Fruit fly (Drosophila melanogaster) whole organism, embryonic: ENCODE measurements around the gene CG10866.

Experiments used
- Atf6 ChIP-seq: fragments of 200-800 bp; sonication (Bioruptor generic); IDR thresholded peaks from 2 replicates; pipeline ENCODE4 v1.3.6; 2022; ENCODE audit warnings: missing biosample characterization, missing genetic modification characterization
- B-H1 ChIP-seq: fragments of 200-800 bp; sonication (Bioruptor generic); IDR thresholded peaks from 3 replicates; pipeline ENCODE4 v1.3.6; 2022; ENCODE audit warnings: missing biosample characterization, missing genetic modification characterization
- Bdp1 ChIP-seq: fragments of 200-800 bp; sonication (Bioruptor generic); optimal IDR thresholded peaks from 3 replicates; lab custom pipeline; 2016; ENCODE audit warnings: missing biosample characterization, missing genetic modification characterization
- CG10267 ChIP-seq: fragments of 200-800 bp; sonication (Bioruptor generic); optimal IDR thresholded peaks from 2 replicates; lab custom pipeline; 2018; ENCODE audit warnings: missing biosample characterization, mild to moderate bottlenecking, missing genetic modification characterization, moderate library complexity
- CG11695 ChIP-seq: fragments of 200-800 bp; sonication (Bioruptor generic); IDR thresholded peaks from 3 replicates; pipeline ENCODE4 v1.3.6; 2022; ENCODE audit warnings: missing biosample characterization, missing genetic modification characterization
- CG12236 ChIP-seq: fragments of 200-800 bp; sonication (Bioruptor generic); optimal IDR thresholded peaks from 2 replicates; lab custom pipeline; 2016; ENCODE audit warnings: missing biosample characterization, missing genetic modification characterization
- CG13624 ChIP-seq: fragments of 200-800 bp; sonication (Bioruptor generic); optimal IDR thresholded peaks from 2 replicates; lab custom pipeline; 2016; ENCODE audit warnings: missing biosample characterization, missing genetic modification characterization
- CG14860 ChIP-seq: fragments of 200-800 bp; sonication (Bioruptor generic); IDR thresholded peaks from 3 replicates; pipeline ENCODE4 v1.3.6; 2022; ENCODE audit warnings: missing biosample characterization, missing genetic modification characterization; ENCODE audit not compliant: partially characterized antibody
- CG15269 ChIP-seq: fragments of 200-800 bp; sonication (Bioruptor generic); optimal IDR thresholded peaks from 2 replicates; lab custom pipeline; 2018; ENCODE audit warnings: missing biosample characterization, mild to moderate bottlenecking, missing genetic modification characterization, moderate library complexity
- CG17802 ChIP-seq: fragments of 200-800 bp; sonication (Bioruptor generic); optimal IDR thresholded peaks from 2 replicates; lab custom pipeline; 2018; ENCODE audit warnings: missing biosample characterization, mild to moderate bottlenecking, missing genetic modification characterization, moderate library complexity
- CG18599 ChIP-seq: fragments of 200-800 bp; sonication (Bioruptor generic); optimal IDR thresholded peaks from 3 replicates; lab custom pipeline; 2017; ENCODE audit warnings: missing biosample characterization, missing genetic modification characterization, mild to moderate bottlenecking, moderate library complexity, missing genetic modification reagents
- CG18619 ChIP-seq: fragments of 200-800 bp; sonication (Bioruptor generic); optimal IDR thresholded peaks from 3 replicates; lab custom pipeline; 2017; ENCODE audit warnings: missing biosample characterization, mild to moderate bottlenecking, missing genetic modification characterization
- CG2120 ChIP-seq: fragments of 200-800 bp; sonication (Bioruptor generic); optimal IDR thresholded peaks from 3 replicates; lab custom pipeline; 2016; ENCODE audit warnings: missing biosample characterization, missing genetic modification characterization
- CG3407 ChIP-seq: fragments of 200-800 bp; sonication (Bioruptor generic); optimal IDR thresholded peaks from 2 replicates; lab custom pipeline; 2018; ENCODE audit warnings: missing biosample characterization, mild to moderate bottlenecking, missing genetic modification characterization
- CG34376 ChIP-seq: fragments of 200-800 bp; sonication (Bioruptor generic); optimal IDR thresholded peaks from 2 replicates; lab custom pipeline; 2018; ENCODE audit warnings: missing biosample characterization, mild to moderate bottlenecking, missing genetic modification characterization
- CG43689 ChIP-seq: fragments of 200-800 bp; sonication (Bioruptor generic); IDR thresholded peaks from 2 replicates; pipeline ENCODE4 v1.3.6; 2022; ENCODE audit warnings: missing biosample characterization, missing genetic modification characterization
- CG7786 ChIP-seq: fragments of 200-800 bp; sonication (Bioruptor generic); optimal IDR thresholded peaks from 2 replicates; lab custom pipeline; 2016; ENCODE audit warnings: missing biosample characterization, missing genetic modification characterization
- CG8359 ChIP-seq: fragments of 200-800 bp; sonication (Bioruptor generic); optimal IDR thresholded peaks from 2 replicates; lab custom pipeline; 2017; ENCODE audit warnings: missing biosample characterization, mild to moderate bottlenecking, missing genetic modification characterization, borderline replicate concordance
- CG9817 ChIP-seq: fragments of 200-800 bp; sonication (Bioruptor generic); optimal IDR thresholded peaks from 2 replicates; lab custom pipeline; 2018; ENCODE audit warnings: missing biosample characterization, mild to moderate bottlenecking, missing genetic modification characterization, moderate library complexity
- CG9932 ChIP-seq: fragments of 200-800 bp; sonication (Bioruptor generic); IDR thresholded peaks from 2 replicates; pipeline ENCODE4 v1.3.6; 2022; ENCODE audit warnings: missing biosample characterization, missing genetic modification characterization
- CHES-1-like ChIP-seq: fragments of 200-800 bp; sonication (Bioruptor generic); optimal IDR thresholded peaks from 2 replicates; lab custom pipeline; 2016; ENCODE audit warnings: missing biosample characterization, missing genetic modification characterization
- E2f1 ChIP-seq: fragments of 200-800 bp; sonication (Bioruptor generic); IDR thresholded peaks from 2 replicates; pipeline ENCODE4 v1.3.6; 2022; ENCODE audit warnings: missing biosample characterization, missing genetic modification characterization
- ERR ChIP-seq: fragments of 200-800 bp; sonication (Bioruptor generic); optimal IDR thresholded peaks from 2 replicates; lab custom pipeline; 2016; ENCODE audit warnings: missing biosample characterization, missing genetic modification characterization
- HLH54F ChIP-seq: fragments of 200-800 bp; sonication (Bioruptor generic); optimal IDR thresholded peaks from 3 replicates; lab custom pipeline; 2016; ENCODE audit warnings: missing biosample characterization, missing genetic modification characterization
- Hsf ChIP-seq: fragments of 200-800 bp; sonication (Bioruptor generic); optimal IDR thresholded peaks from 3 replicates; lab custom pipeline; 2016; ENCODE audit warnings: missing biosample characterization, missing genetic modification characterization
- Kr ChIP-seq: fragments of 200-800 bp; sonication (Bioruptor generic); optimal IDR thresholded peaks from 2 replicates; lab custom pipeline; 2017; ENCODE audit warnings: missing biosample characterization, mild to moderate bottlenecking, missing genetic modification characterization
- MBD-R2 ChIP-seq: fragments of 200-800 bp; sonication (Bioruptor generic); IDR thresholded peaks from 2 replicates; pipeline ENCODE4 v1.3.6; 2022; ENCODE audit warnings: missing biosample characterization, missing genetic modification characterization
- NFAT ChIP-seq: fragments of 200-800 bp; sonication (Bioruptor generic); IDR thresholded peaks from 2 replicates; pipeline ENCODE4 v1.3.6; 2022; ENCODE audit warnings: missing biosample characterization, missing genetic modification characterization
- Xbp1 ChIP-seq: fragments of 200-800 bp; sonication (Bioruptor generic); optimal IDR thresholded peaks from 3 replicates; lab custom pipeline; 2016; ENCODE audit warnings: missing biosample characterization, mild to moderate bottlenecking, missing genetic modification characterization
- ash1 ChIP-seq: fragments of 200-800 bp; sonication (Bioruptor generic); optimal IDR thresholded peaks from 2 replicates; lab custom pipeline; 2018; ENCODE audit warnings: missing biosample characterization, mild to moderate bottlenecking, missing genetic modification characterization
- ato ChIP-seq: fragments of 200-800 bp; sonication (Bioruptor generic); IDR thresholded peaks from 2 replicates; pipeline ENCODE4 v1.3.6; 2022; ENCODE audit warnings: missing biosample characterization, missing genetic modification characterization; ENCODE audit not compliant: partially characterized antibody
- bcd ChIP-seq: fragments of 200-800 bp; sonication (Bioruptor generic); optimal IDR thresholded peaks from 2 replicates; lab custom pipeline; 2017; ENCODE audit warnings: missing biosample characterization, mild to moderate bottlenecking, missing genetic modification characterization
- bsh ChIP-seq, 2 experiments: fragments of 200-800 bp; sonication (Bioruptor generic); optimal IDR thresholded peaks; 2 replicates each; lab custom pipeline; 2017 to 2018; ENCODE audit warnings: mild to moderate bottlenecking in 2 of 2, missing biosample characterization in 2 of 2, missing genetic modification characterization in 2 of 2, moderate library complexity in 1 of 2
- btn ChIP-seq: fragments of 200-800 bp; sonication (Bioruptor generic); optimal IDR thresholded peaks from 2 replicates; lab custom pipeline; 2016; ENCODE audit warnings: missing biosample characterization, missing genetic modification characterization
- croc ChIP-seq: fragments of 200-800 bp; sonication (Bioruptor generic); conservative IDR thresholded peaks from 3 replicates; pipeline ENCODE4 v1.3.6; 2022; ENCODE audit warnings: missing biosample characterization, missing genetic modification characterization
- dmrt11E ChIP-seq: fragments of 200-800 bp; sonication (Bioruptor generic); optimal IDR thresholded peaks from 3 replicates; lab custom pipeline; 2018; ENCODE audit warnings: missing biosample characterization, mild to moderate bottlenecking, missing genetic modification characterization, moderate library complexity
- exex ChIP-seq: fragments of 200-800 bp; sonication (Bioruptor generic); optimal IDR thresholded peaks from 4 replicates; lab custom pipeline; 2018; ENCODE audit warnings: missing biosample characterization, mild to moderate bottlenecking, missing genetic modification characterization, moderate library complexity
- fd64A ChIP-seq: fragments of 200-800 bp; sonication (Bioruptor generic); optimal IDR thresholded peaks from 3 replicates; lab custom pipeline; 2018; ENCODE audit warnings: missing biosample characterization, mild to moderate bottlenecking, missing genetic modification characterization
- her ChIP-seq: fragments of 200-800 bp; sonication (Bioruptor generic); optimal IDR thresholded peaks from 2 replicates; lab custom pipeline; 2016; ENCODE audit warnings: missing biosample characterization, missing genetic modification characterization
- pum ChIP-seq: fragments of 200-800 bp; sonication (Bioruptor generic); optimal IDR thresholded peaks from 2 replicates; lab custom pipeline; 2016; ENCODE audit warnings: missing biosample characterization, missing genetic modification characterization
- sc ChIP-seq, 3 experiments: fragments of >200 bp in 2 of 3; fragments of 200-800 bp in 1 of 3; sonication (Bioruptor generic) in 1 of 3; optimal IDR thresholded peaks; 2 replicates in 2 of 3; 3 replicates in 1 of 3; lab custom pipeline; 2017; ENCODE audit warnings: mild to moderate bottlenecking in 1 of 3, missing biosample characterization in 1 of 3, missing genetic modification characterization in 1 of 3, missing genetic modification reagents in 1 of 3
- sd ChIP-seq: fragments of 200-800 bp; sonication (Bioruptor generic); optimal IDR thresholded peaks from 3 replicates; lab custom pipeline; 2018; ENCODE audit warnings: missing biosample characterization, mild to moderate bottlenecking, missing genetic modification characterization, moderate library complexity
- sisA ChIP-seq: fragments of 200-800 bp; sonication (Bioruptor generic); IDR thresholded peaks from 2 replicates; pipeline ENCODE4 v1.3.6; 2022; ENCODE audit warnings: missing biosample characterization, missing genetic modification characterization
- sob ChIP-seq: fragments of 200-800 bp; sonication (Bioruptor generic); IDR thresholded peaks from 2 replicates; pipeline ENCODE4 v1.3.6; 2022; ENCODE audit warnings: missing biosample characterization, missing genetic modification characterization
- tio ChIP-seq: fragments of 200-800 bp; sonication (Bioruptor generic); optimal IDR thresholded peaks from 2 replicates; lab custom pipeline; 2017; ENCODE audit warnings: missing biosample characterization, missing genetic modification characterization, inconsistent platforms
- unc-4 ChIP-seq: fragments of 200-800 bp; sonication (Bioruptor generic); IDR thresholded peaks from 2 replicates; pipeline ENCODE4 v1.3.6; 2022; ENCODE audit warnings: missing biosample characterization, missing genetic modification characterization; ENCODE audit not compliant: partially characterized antibody
- unpg ChIP-seq: fragments of 200-800 bp; sonication (Bioruptor generic); optimal IDR thresholded peaks from 3 replicates; lab custom pipeline; 2018; ENCODE audit warnings: missing biosample characterization, mild to moderate bottlenecking, missing genetic modification characterization, moderate library complexity
- zfh2 ChIP-seq: fragments of 200-800 bp; sonication (Bioruptor generic); optimal IDR thresholded peaks from 2 replicates; lab custom pipeline; 2016; ENCODE audit warnings: missing biosample characterization, missing genetic modification characterization

Gene CG10866

dm6 chr3L:3894413-3894812, 43.4 kb downstream of the CG10866 start:
- TF ChIP-seq Bdp1 (GFP tag; lab: Kevin White, UChicago) (peak; percentile 97), Kr (no peak), NFAT (GFP tag; lab: Robert Waterston, UW) (no peak), CG7786 (GFP tag; lab: Kevin White, UChicago) (no peak)

dm6 chr3L:3892154-3892624, 45.6 kb downstream of the CG10866 start, which contains the start of gene Fie:
Gene Fie (plus strand): TSS chr3L:3892574.
- TF ChIP-seq fd64A (GFP tag; lab: Kevin White, UChicago), result no peak
- TF ChIP-seq bsh (GFP tag; optimal IDR thresholded peaks at IDR 0.05; lab: Kevin White, UChicago), result peak in 1 of 2 experiments; percentile 45
- peak; percentile 40; the same call in 1 of the 2 replicates for TF ChIP-seq CG9932 (GFP tag; lab: Robert Waterston, UW)
- peak; percentile 57 for TF ChIP-seq bcd (GFP tag; lab: Kevin White, UChicago)
- TF ChIP-seq CG18619 (GFP tag; lab: Kevin White, UChicago), result peak; percentile 79
- TF ChIP-seq her (GFP tag; lab: Kevin White, UChicago), result no peak
- TF ChIP-seq MBD-R2 (GFP tag; lab: Robert Waterston, UW), result no peak
- no peak for TF ChIP-seq dmrt11E (tag; lab: Kevin White, UChicago)
- TF ChIP-seq btn (GFP tag; lab: Kevin White, UChicago), result no peak
- no peak for TF ChIP-seq CG8359 (GFP tag; lab: Kevin White, UChicago)
- peak; percentile 67 for TF ChIP-seq Xbp1 (GFP tag; lab: Kevin White, UChicago)
- TF ChIP-seq unpg (GFP tag; lab: Kevin White, UChicago), result peak; percentile 46
- TF ChIP-seq CG9817 (tag; lab: Kevin White, UChicago), result peak; percentile 30
- peak; percentile 9 for TF ChIP-seq exex (tag; lab: Kevin White, UChicago)
- peak; percentile 55 for TF ChIP-seq CG13624 (GFP tag; lab: Kevin White, UChicago)
- no peak for TF ChIP-seq CG43689 (GFP tag; lab: Robert Waterston, UW)
- peak; percentile 28 for TF ChIP-seq CHES-1-like (GFP tag; lab: Kevin White, UChicago)
- TF ChIP-seq CG11695 (GFP tag; lab: Robert Waterston, UW), result peak; percentile 55; the same call in 1 of the 3 replicates
- 0 out of 2 replicates have a peak, but pooled peaks have one; percentile 56 for TF ChIP-seq sob (GFP tag; lab: Robert Waterston, UW)
- TF ChIP-seq sisA (GFP tag; lab: Robert Waterston, UW), result peak; percentile 54; the same call in 1 of the 2 replicates
- TF ChIP-seq pum, result no peak
- TF ChIP-seq ato (GFP tag; lab: Robert Waterston, UW), result no peak
- peak; percentile 64 for TF ChIP-seq Hsf
- TF ChIP-seq CG17802 (tag; lab: Kevin White, UChicago), result no peak
- peak; percentile 41 for TF ChIP-seq CG10267 (tag; lab: Kevin White, UChicago)
- TF ChIP-seq croc (GFP tag; lab: Robert Waterston, UW), result 0 out of 3 replicates have a peak, but pooled peaks have one; percentile 18
- TF ChIP-seq B-H1 (GFP tag; lab: Robert Waterston, UW), result peak; percentile 41; the same call in 1 of the 3 replicates
- peak; percentile 34 for TF ChIP-seq zfh2
- TF ChIP-seq tio, result peak; percentile 63
- TF ChIP-seq ERR (GFP tag; lab: Kevin White, UChicago), result no peak
- TF ChIP-seq sd (tag; lab: Kevin White, UChicago), result peak; percentile 33
- TF ChIP-seq CG2120, result peak; percentile 86
- TF ChIP-seq sc (optimal IDR thresholded peaks at IDR 0.05; lab: Kevin White, UChicago), result no peak
- TF ChIP-seq sc (GFP tag; optimal IDR thresholded peaks at IDR 0.05; lab: Kevin White, UChicago), result peak; percentile 16
- peak; percentile 78 for TF ChIP-seq CG15269
- peak; percentile 26 for TF ChIP-seq CG3407 (GFP tag; lab: Kevin White, UChicago)
- TF ChIP-seq CG14860 (GFP tag; lab: Robert Waterston, UW), result no peak
- no peak for TF ChIP-seq CG12236 (GFP tag; lab: Kevin White, UChicago)
- TF ChIP-seq unc-4 (GFP tag; lab: Robert Waterston, UW), result no peak
- TF ChIP-seq HLH54F (GFP tag; lab: Kevin White, UChicago), result peak; percentile 60
- peak; percentile 37 for TF ChIP-seq CG34376 (GFP tag; lab: Kevin White, UChicago)
- peak; percentile 43; the same call in 1 of the 2 replicates for TF ChIP-seq E2f1
- peak; percentile 73 for TF ChIP-seq Atf6
- TF ChIP-seq CG18599, result peak; percentile 89
- TF ChIP-seq ash1 (GFP tag; lab: Kevin White, UChicago), result no peak
